Fruit fly (Drosophila melanogaster) whole organism, embryonic: ENCODE measurements around the gene Or94a.

Experiments used
- ATbp ChIP-seq: fragments of 200-800 bp; sonication (Bioruptor generic); optimal IDR thresholded peaks from 2 replicates; lab custom pipeline; 2017; ENCODE audit warnings: missing biosample characterization, mild to moderate bottlenecking, missing genetic modification characterization, missing genetic modification reagents
- Bdp1 ChIP-seq: fragments of 200-800 bp; sonication (Bioruptor generic); optimal IDR thresholded peaks from 3 replicates; lab custom pipeline; 2016; ENCODE audit warnings: missing biosample characterization, missing genetic modification characterization
- Blimp-1 ChIP-seq: fragments of 200-800 bp; sonication (Bioruptor generic); optimal IDR thresholded peaks from 3 replicates; lab custom pipeline; 2018; ENCODE audit warnings: missing biosample characterization, missing genetic modification characterization, mild to moderate bottlenecking, moderate library complexity, missing genetic modification reagents
- CG10267 ChIP-seq: fragments of 200-800 bp; sonication (Bioruptor generic); optimal IDR thresholded peaks from 2 replicates; lab custom pipeline; 2018; ENCODE audit warnings: missing biosample characterization, mild to moderate bottlenecking, missing genetic modification characterization, moderate library complexity
- CG10321 ChIP-seq: fragments of 200-800 bp; sonication (Bioruptor generic); IDR thresholded peaks from 2 replicates; pipeline ENCODE4 v1.3.6; 2022; ENCODE audit warnings: missing biosample characterization, missing genetic modification characterization
- CG10366 ChIP-seq: fragments of 200-800 bp; sonication (Bioruptor generic); IDR thresholded peaks from 2 replicates; pipeline ENCODE4 v1.3.6; 2022; ENCODE audit warnings: missing biosample characterization, missing genetic modification characterization
- CG11696 ChIP-seq: fragments of 200-800 bp; sonication (Bioruptor generic); IDR thresholded peaks from 2 replicates; pipeline ENCODE4 v1.3.6; 2022; ENCODE audit warnings: missing biosample characterization, missing genetic modification characterization
- CG13287 ChIP-seq: fragments of 200-800 bp; sonication (Bioruptor generic); IDR thresholded peaks from 2 replicates; pipeline ENCODE4 v1.3.6; 2022; ENCODE audit warnings: missing biosample characterization, missing genetic modification characterization; ENCODE audit not compliant: partially characterized antibody
- CG13424 ChIP-seq: fragments of 200-800 bp; sonication (Bioruptor generic); optimal IDR thresholded peaks from 2 replicates; lab custom pipeline; 2019; ENCODE audit warnings: missing biosample characterization, mild to moderate bottlenecking, missing genetic modification characterization, moderate library complexity
- CG15269 ChIP-seq: fragments of 200-800 bp; sonication (Bioruptor generic); optimal IDR thresholded peaks from 2 replicates; lab custom pipeline; 2018; ENCODE audit warnings: missing biosample characterization, mild to moderate bottlenecking, missing genetic modification characterization, moderate library complexity
- CG16779 ChIP-seq: fragments of 200-800 bp; sonication (Bioruptor generic); IDR thresholded peaks from 2 replicates; pipeline ENCODE4 v1.3.6; 2022; ENCODE audit warnings: missing biosample characterization, missing genetic modification characterization
- CG16813 ChIP-seq: fragments of 200-800 bp; sonication (Bioruptor generic); IDR thresholded peaks from 3 replicates; pipeline ENCODE4 v1.3.6; 2022; ENCODE audit warnings: missing biosample characterization, missing genetic modification characterization; ENCODE audit not compliant: partially characterized antibody
- CG18599 ChIP-seq: fragments of 200-800 bp; sonication (Bioruptor generic); optimal IDR thresholded peaks from 3 replicates; lab custom pipeline; 2017; ENCODE audit warnings: missing biosample characterization, missing genetic modification characterization, mild to moderate bottlenecking, moderate library complexity, missing genetic modification reagents
- CG2889 ChIP-seq: fragments of 200-800 bp; sonication (Bioruptor generic); IDR thresholded peaks from 3 replicates; pipeline ENCODE4 v1.3.6; 2022; ENCODE audit warnings: missing biosample characterization, missing genetic modification characterization
- CG31365 ChIP-seq: fragments of 200-800 bp; sonication (Bioruptor generic); optimal IDR thresholded peaks from 2 replicates; lab custom pipeline; 2018; ENCODE audit warnings: missing biosample characterization, mild to moderate bottlenecking, missing genetic modification characterization
- CG33557 ChIP-seq: fragments of 200-800 bp; sonication (Bioruptor generic); optimal IDR thresholded peaks from 2 replicates; lab custom pipeline; 2019; ENCODE audit warnings: missing biosample characterization, mild to moderate bottlenecking, missing genetic modification characterization, moderate library complexity
- CG3847 ChIP-seq: fragments of 200-800 bp; sonication (Bioruptor generic); IDR thresholded peaks from 2 replicates; pipeline ENCODE4 v1.3.6; 2022; ENCODE audit warnings: missing biosample characterization, missing genetic modification characterization
- CG4854 ChIP-seq: fragments of 200-800 bp; sonication (Bioruptor generic); optimal IDR thresholded peaks from 2 replicates; lab custom pipeline; 2016; ENCODE audit warnings: missing biosample characterization, missing genetic modification characterization, inconsistent platforms
- CG6272 ChIP-seq: fragments of 200-800 bp; sonication (Bioruptor generic); IDR thresholded peaks from 2 replicates; pipeline ENCODE4 v1.3.6; 2022; ENCODE audit warnings: missing biosample characterization, missing genetic modification characterization
- CG8388 ChIP-seq: fragments of 200-800 bp; sonication (Bioruptor generic); optimal IDR thresholded peaks from 2 replicates; lab custom pipeline; 2019; ENCODE audit warnings: missing biosample characterization, mild to moderate bottlenecking, missing genetic modification characterization, moderate library complexity
- CG9797 ChIP-seq: fragments of 200-800 bp; sonication (Bioruptor generic); optimal IDR thresholded peaks from 3 replicates; lab custom pipeline; 2018; ENCODE audit warnings: missing biosample characterization, mild to moderate bottlenecking, missing genetic modification characterization
- CrebB ChIP-seq: fragments of 200-800 bp; sonication (Bioruptor generic); optimal IDR thresholded peaks from 3 replicates; lab custom pipeline; 2018; ENCODE audit warnings: missing biosample characterization, mild to moderate bottlenecking, missing genetic modification characterization
- Deaf1 ChIP-seq: fragments of 200-800 bp; optimal IDR thresholded peaks from 3 replicates; lab custom pipeline; 2019; ENCODE audit warnings: missing biosample characterization, mild to moderate bottlenecking, missing genetic modification characterization, moderate library complexity
- Dfd ChIP-seq, 2 experiments: fragments of >200 bp; optimal IDR thresholded peaks; 2 replicates each; lab custom pipeline; 2017; ENCODE audit warnings: missing biosample characterization in 2 of 2, missing genetic modification characterization in 2 of 2
- ERR ChIP-seq: fragments of 200-800 bp; sonication (Bioruptor generic); optimal IDR thresholded peaks from 2 replicates; lab custom pipeline; 2016; ENCODE audit warnings: missing biosample characterization, missing genetic modification characterization
- Eip74EF ChIP-seq, 2 experiments: fragments of 200-800 bp in 1 of 2; fragments of >200 bp in 1 of 2; sonication (Bioruptor generic) in 1 of 2; optimal IDR thresholded peaks; 2 replicates each; lab custom pipeline; 2017 to 2019; ENCODE audit warnings: missing biosample characterization in 2 of 2, missing genetic modification characterization in 2 of 2, mild to moderate bottlenecking in 1 of 2, moderate library complexity in 1 of 2
- Hey ChIP-seq: fragments of 200-800 bp; sonication (Bioruptor generic); optimal IDR thresholded peaks from 3 replicates; lab custom pipeline; 2018; ENCODE audit warnings: missing biosample characterization, mild to moderate bottlenecking, missing genetic modification characterization
- Hmr ChIP-seq: fragments of 200-800 bp; sonication (Bioruptor generic); optimal IDR thresholded peaks from 3 replicates; lab custom pipeline; 2017; ENCODE audit warnings: mild to moderate bottlenecking, missing biosample characterization, missing genetic modification reagents, missing genetic modification characterization
- Hr39 ChIP-seq: fragments of >200 bp; optimal IDR thresholded peaks from 2 replicates; lab custom pipeline; 2017
- MBD-R2 ChIP-seq: fragments of 200-800 bp; sonication (Bioruptor generic); IDR thresholded peaks from 2 replicates; pipeline ENCODE4 v1.3.6; 2022; ENCODE audit warnings: missing biosample characterization, missing genetic modification characterization
- MTF-1 ChIP-seq: fragments of 200-800 bp; sonication (Bioruptor generic); optimal IDR thresholded peaks from 2 replicates; lab custom pipeline; 2018; ENCODE audit warnings: missing biosample characterization, mild to moderate bottlenecking, missing genetic modification characterization, borderline replicate concordance
- Med ChIP-seq: fragments of 200-800 bp; sonication (Bioruptor generic); peaks from one replicate; lab custom pipeline; 2016; ENCODE audit warnings: missing biosample characterization, missing genetic modification characterization, mild to moderate bottlenecking, inconsistent platforms, moderate library complexity
- NK7.1 ChIP-seq: fragments of 200-800 bp; sonication (Bioruptor generic); optimal IDR thresholded peaks from 3 replicates; lab custom pipeline; 2016; ENCODE audit warnings: missing biosample characterization, missing genetic modification characterization
- Optix ChIP-seq: fragments of 200-800 bp; sonication (Bioruptor generic); IDR thresholded peaks from 3 replicates; pipeline ENCODE4 v1.3.6; 2022; ENCODE audit warnings: missing biosample characterization, missing genetic modification characterization
- Rfx ChIP-seq: fragments of 200-800 bp; sonication (Bioruptor generic); IDR thresholded peaks from 2 replicates; pipeline ENCODE4 v1.3.6; 2022; ENCODE audit warnings: missing biosample characterization, missing genetic modification characterization
- Vsx1 ChIP-seq: fragments of 200-800 bp; sonication (Bioruptor generic); optimal IDR thresholded peaks from 2 replicates; lab custom pipeline; 2017; ENCODE audit warnings: missing biosample characterization, mild to moderate bottlenecking, missing genetic modification characterization, missing genetic modification reagents
- bcd ChIP-seq: fragments of 200-800 bp; sonication (Bioruptor generic); optimal IDR thresholded peaks from 2 replicates; lab custom pipeline; 2017; ENCODE audit warnings: missing biosample characterization, mild to moderate bottlenecking, missing genetic modification characterization
- bsh ChIP-seq, 2 experiments: fragments of 200-800 bp; sonication (Bioruptor generic); optimal IDR thresholded peaks; 2 replicates each; lab custom pipeline; 2017 to 2018; ENCODE audit warnings: mild to moderate bottlenecking in 2 of 2, missing biosample characterization in 2 of 2, missing genetic modification characterization in 2 of 2, moderate library complexity in 1 of 2
- ci ChIP-seq: fragments of 200-800 bp; sonication (Bioruptor generic); IDR thresholded peaks from 3 replicates; pipeline ENCODE4 v1.3.6; 2022; ENCODE audit warnings: missing biosample characterization, missing genetic modification characterization
- dimm ChIP-seq: fragments of 200-800 bp; sonication (Bioruptor generic); IDR thresholded peaks from 2 replicates; pipeline ENCODE4 v1.3.6; 2022; ENCODE audit warnings: missing biosample characterization, missing genetic modification characterization
- dm ChIP-seq: fragments of 200-800 bp; sonication (Bioruptor generic); optimal IDR thresholded peaks from 3 replicates; lab custom pipeline; 2016; ENCODE audit warnings: missing biosample characterization, missing genetic modification characterization
- grn ChIP-seq: fragments of 200-800 bp; sonication (Bioruptor generic); optimal IDR thresholded peaks from 3 replicates; lab custom pipeline; 2017; ENCODE audit warnings: missing biosample characterization, missing genetic modification characterization
- nau ChIP-seq: fragments of 200-800 bp; sonication (Bioruptor generic); optimal IDR thresholded peaks from 3 replicates; lab custom pipeline; 2017; ENCODE audit warnings: missing biosample characterization, mild to moderate bottlenecking, missing genetic modification characterization, missing genetic modification reagents
- odd ChIP-seq: fragments of 200-800 bp; sonication (Bioruptor generic); optimal IDR thresholded peaks from 2 replicates; lab custom pipeline; 2017; ENCODE audit warnings: missing biosample characterization, mild to moderate bottlenecking, missing genetic modification characterization
- row ChIP-seq: fragments of 200-800 bp; sonication (Bioruptor generic); IDR thresholded peaks from 3 replicates; pipeline ENCODE4 v1.3.6; 2022; ENCODE audit warnings: missing biosample characterization, missing genetic modification characterization
- schlank ChIP-seq: fragments of 200-800 bp; sonication (Bioruptor generic); optimal IDR thresholded peaks from 2 replicates; lab custom pipeline; 2018; ENCODE audit warnings: missing biosample characterization, mild to moderate bottlenecking, missing genetic modification characterization
- sens ChIP-seq: fragments of 200-800 bp; sonication (Bioruptor generic); peaks from one replicate; lab custom pipeline; 2016; ENCODE audit warnings: missing biosample characterization, missing genetic modification characterization
- stwl ChIP-seq: fragments of 200-800 bp; sonication (Bioruptor generic); optimal IDR thresholded peaks from 3 replicates; lab custom pipeline; 2018; ENCODE audit warnings: missing biosample characterization, mild to moderate bottlenecking, missing genetic modification characterization, moderate library complexity
- unpg ChIP-seq: fragments of 200-800 bp; sonication (Bioruptor generic); optimal IDR thresholded peaks from 3 replicates; lab custom pipeline; 2018; ENCODE audit warnings: missing biosample characterization, mild to moderate bottlenecking, missing genetic modification characterization, moderate library complexity
- wek ChIP-seq: fragments of 200-800 bp; sonication (Bioruptor generic); optimal IDR thresholded peaks from 3 replicates; lab custom pipeline; 2018; ENCODE audit warnings: missing biosample characterization, mild to moderate bottlenecking, missing genetic modification characterization, moderate library complexity

Or94a gene

dm6 chr3R:23013482-23013881 is 26.4 kb downstream of the Or94a start:
- TF ChIP-seq dm (GFP tag; lab: Kevin White, UChicago) (no peak), Optix (GFP tag; lab: Robert Waterston, UW) (no peak), Hr39 (lab: Kevin White, UChicago) (no peak), Eip74EF (GFP tag; optimal IDR thresholded peaks at IDR 0.05; lab: Kevin White, UChicago) (peak in 1 of 2 experiments; percentile 52), Dfd (GFP tag; optimal IDR thresholded peaks at IDR 0.05; lab: Kevin White, UChicago) (peak in 1 of 2 experiments; percentile 4), ERR (GFP tag; lab: Kevin White, UChicago) (no peak), CG10267 (tag; lab: Kevin White, UChicago) (no peak), stwl (tag; lab: Kevin White, UChicago) (peak; percentile 6), CG4854 (GFP tag; lab: Kevin White, UChicago) (no peak), CG2889 (no peak), CG13287 (GFP tag; lab: Robert Waterston, UW) (peak; percentile 17; the same call in 1 of the 2 replicates), CG16813 (GFP tag; lab: Robert Waterston, UW) (0 out of 3 replicates have a peak, but pooled peaks have one; percentile 16), ci (GFP tag; lab: Robert Waterston, UW) (peak; percentile 25; the same call in 1 of the 3 replicates), row (GFP tag; lab: Robert Waterston, UW) (no peak), CG10321 (GFP tag; lab: Robert Waterston, UW) (no peak), CG13424 (tag; lab: Kevin White, UChicago) (peak; percentile 3), bsh (GFP tag; optimal IDR thresholded peaks at IDR 0.05; lab: Kevin White, UChicago) (no peak), CG10366 (GFP tag; lab: Robert Waterston, UW) (no peak), MBD-R2 (GFP tag; lab: Robert Waterston, UW) (peak; percentile 26; the same call in 1 of the 2 replicates), Blimp-1 (GFP tag; lab: Kevin White, UChicago) (no peak), CG3847 (GFP tag; lab: Robert Waterston, UW) (0 out of 2 replicates have a peak, but pooled peaks have one; percentile 7), sens (GFP tag; lab: Kevin White, UChicago) (peak; percentile 72), odd (GFP tag; lab: Kevin White, UChicago) (no peak), Rfx (peak; percentile 43; the same call in 1 of the 2 replicates), CG8388 (no peak), CG18599 (GFP tag; lab: Kevin White, UChicago) (no peak), Bdp1 (GFP tag; lab: Kevin White, UChicago) (no peak), schlank (tag; lab: Kevin White, UChicago) (peak; percentile 30), Med (GFP tag; lab: Kevin White, UChicago) (peak; percentile 72), Hey (tag; lab: Kevin White, UChicago) (no peak), unpg (GFP tag; lab: Kevin White, UChicago) (peak; percentile 29), Deaf1 (tag; lab: Kevin White, UChicago) (no peak), CG11696 (GFP tag; lab: Robert Waterston, UW) (0 out of 2 replicates have a peak, but pooled peaks have one; percentile 32), NK7.1 (GFP tag; lab: Kevin White, UChicago) (no peak), Vsx1 (GFP tag; lab: Kevin White, UChicago) (peak; percentile 74), CG16779 (GFP tag; lab: Robert Waterston, UW) (no peak), CG6272 (GFP tag; lab: Robert Waterston, UW) (no peak), CG33557 (GFP tag; lab: Kevin White, UChicago) (no peak), wek (peak; percentile 45), CG31365 (tag; lab: Kevin White, UChicago) (peak; percentile 84), ATbp (GFP tag; lab: Kevin White, UChicago) (peak; percentile 43), grn (GFP tag; lab: Kevin White, UChicago) (peak; percentile 56), nau (GFP tag; lab: Kevin White, UChicago) (no peak), MTF-1 (GFP tag; lab: Kevin White, UChicago) (peak; percentile 4), CrebB (tag; lab: Kevin White, UChicago) (peak; percentile 1), CG9797 (GFP tag; lab: Kevin White, UChicago) (no peak), bcd (GFP tag; lab: Kevin White, UChicago) (no peak), CG15269 (tag; lab: Kevin White, UChicago) (peak; percentile 32), dimm (GFP tag; lab: Robert Waterston, UW) (no peak), Hmr (GFP tag; lab: Kevin White, UChicago) (peak; percentile 33)
